Worm (Caenorhabditis elegans): ENCODE results near the gene K02C4.5.
A peak's percentile ranks its signal among the peaks of the same experiment; 100 is the strongest.

- TF ChIP-seq fos-1 (tag; optimal IDR thresholded peaks at IDR 0.05) (peak; percentile 31), ztf-11 (tag; optimal IDR thresholded peaks at IDR 0.05) (peak in 1 of 2 experiments; percentile 12), tbx-2 (tag; optimal IDR thresholded peaks at IDR 0.05) (no peak), pax-3 (tag; optimal IDR thresholded peaks at IDR 0.05) (no peak)
These were observed 47.9 kb downstream of the K02C4.5 start for ce11 chrII:8126132-8126531.
